Fruit fly (Drosophila melanogaster) whole organism, adult: Measurements from ENCODE around the gene CG2750.

Source experiments
- CG11617 ChIP-seq: fragments of 200-800 bp; sonication (Bioruptor generic); optimal IDR thresholded peaks from 2 replicates; lab custom pipeline; 2017; ENCODE audit warnings: mild to moderate bottlenecking, missing biosample characterization, missing genetic modification reagents, missing genetic modification characterization
- CG12768 ChIP-seq: fragments of 200-800 bp; sonication (Bioruptor generic); optimal IDR thresholded peaks from 2 replicates; lab custom pipeline; 2017; ENCODE audit warnings: missing biosample characterization, missing genetic modification characterization, mild to moderate bottlenecking, moderate library complexity, missing genetic modification reagents
- CG14711 ChIP-seq: fragments of 200-800 bp; sonication (Bioruptor generic); optimal IDR thresholded peaks from 2 replicates; lab custom pipeline; 2018; ENCODE audit warnings: missing biosample characterization, mild to moderate bottlenecking, missing genetic modification characterization, moderate library complexity
- CG1620 ChIP-seq: fragments of 200-800 bp; sonication (Bioruptor generic); optimal IDR thresholded peaks from 2 replicates; lab custom pipeline; 2016; ENCODE audit warnings: missing biosample characterization, missing genetic modification characterization
- CG33017 ChIP-seq: fragments of 200-800 bp; sonication (Bioruptor generic); optimal IDR thresholded peaks from 2 replicates; lab custom pipeline; 2018; ENCODE audit warnings: missing biosample characterization, mild to moderate bottlenecking, missing genetic modification characterization, moderate library complexity
- CG5204 ChIP-seq: fragments of 200-800 bp; sonication (Bioruptor generic); optimal IDR thresholded peaks from 2 replicates; lab custom pipeline; 2016; ENCODE audit warnings: missing biosample characterization, missing genetic modification characterization
- CG7045 ChIP-seq: fragments of 200-800 bp; sonication (Bioruptor generic); optimal IDR thresholded peaks from 2 replicates; lab custom pipeline; 2017; ENCODE audit warnings: missing biosample characterization, mild to moderate bottlenecking, missing genetic modification characterization
- CG7101 ChIP-seq: fragments of 200-800 bp; sonication (Bioruptor generic); optimal IDR thresholded peaks from 2 replicates; lab custom pipeline; 2018; ENCODE audit warnings: missing biosample characterization, mild to moderate bottlenecking, missing genetic modification characterization, moderate library complexity
- Clk ChIP-seq: fragments of 200-800 bp; sonication (Bioruptor generic); optimal IDR thresholded peaks from 2 replicates; lab custom pipeline; 2017; ENCODE audit warnings: missing biosample characterization, missing genetic modification characterization
- Crg-1 ChIP-seq: fragments of 200-800 bp; sonication (Bioruptor generic); optimal IDR thresholded peaks from 2 replicates; lab custom pipeline; 2016; ENCODE audit warnings: missing biosample characterization, missing genetic modification characterization
- Hr96 ChIP-seq: fragments of 200-800 bp; sonication (Bioruptor generic); optimal IDR thresholded peaks from 2 replicates; lab custom pipeline; 2016; ENCODE audit warnings: missing biosample characterization, missing genetic modification characterization
- Mnt ChIP-seq: fragments of 200-800 bp; sonication (Bioruptor generic); optimal IDR thresholded peaks from 2 replicates; lab custom pipeline; 2016; ENCODE audit warnings: missing biosample characterization, mild to moderate bottlenecking, missing genetic modification characterization
- bab1 ChIP-seq: fragments of 200-800 bp; sonication (Bioruptor generic); optimal IDR thresholded peaks from 3 replicates; lab custom pipeline; 2019; ENCODE audit warnings: missing biosample characterization, mild to moderate bottlenecking, missing genetic modification characterization, moderate library complexity
- cic ChIP-seq: fragments of 200-800 bp; sonication (Bioruptor generic); optimal IDR thresholded peaks from 2 replicates; lab custom pipeline; 2017; ENCODE audit warnings: missing biosample characterization, mild to moderate bottlenecking, missing genetic modification characterization, moderate library complexity
- cnc ChIP-seq, 2 experiments: fragments of >200 bp; optimal IDR thresholded peaks; 2 replicates each; lab custom pipeline; 2017
- kay ChIP-seq: fragments of 200-800 bp; sonication (Bioruptor generic); peaks from one replicate; lab custom pipeline; 2016; ENCODE audit warnings: missing biosample characterization, missing genetic modification characterization, borderline replicate concordance
- ovo ChIP-seq: fragments of 200-800 bp; sonication (Bioruptor generic); optimal IDR thresholded peaks from 2 replicates; lab custom pipeline; 2016; ENCODE audit warnings: missing biosample characterization, missing genetic modification characterization
- pad ChIP-seq: fragments of 200-800 bp; sonication (Bioruptor generic); optimal IDR thresholded peaks from 3 replicates; lab custom pipeline; 2017; ENCODE audit warnings: missing biosample characterization, missing genetic modification characterization, mild to moderate bottlenecking, moderate library complexity, missing genetic modification reagents
- tj ChIP-seq: fragments of 200-800 bp; sonication (Bioruptor generic); optimal IDR thresholded peaks from 3 replicates; lab custom pipeline; 2017; ENCODE audit warnings: missing biosample characterization, mild to moderate bottlenecking, missing genetic modification characterization, moderate library complexity
- toe ChIP-seq: fragments of 200-800 bp; sonication (Bioruptor generic); optimal IDR thresholded peaks from 2 replicates; lab custom pipeline; 2016; ENCODE audit warnings: missing biosample characterization, missing genetic modification characterization

Gene CG2750

dm6 chrX:12106900-12107299, at the start of gene CG2750:
Gene CG2750 (plus strand): TSS chrX:12107200.
- TF ChIP-seq bab1 (GFP tag; lab: Kevin White, UChicago), result no peak

DNA sequence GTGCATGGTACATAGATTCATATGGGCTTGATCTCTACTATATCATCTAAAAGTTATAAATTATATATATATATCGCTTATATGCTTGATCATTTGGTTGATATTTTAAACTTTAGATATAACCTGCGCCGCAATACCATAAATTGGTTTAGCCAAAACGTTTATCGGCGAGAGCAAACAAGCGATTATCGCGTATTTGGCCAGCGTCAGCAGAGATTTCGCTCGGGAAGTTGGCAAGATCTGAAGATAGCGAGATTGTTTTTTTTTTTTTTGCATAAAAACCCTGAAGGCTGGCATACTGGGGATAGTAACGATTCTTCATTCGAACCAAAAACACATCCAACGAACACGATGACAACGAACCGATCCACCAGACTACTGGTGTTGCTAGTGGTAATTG, 47.5 kb upstream of the CG2750 start, which contains the start of gene Muc11A:
Gene Muc11A (plus strand): TSS at position 301 of the 400 bp plus-strand sequence.
- TF ChIP-seq CG12768 (GFP tag; lab: Kevin White, UChicago) (no peak), bab1 (GFP tag; lab: Kevin White, UChicago) (no peak), CG7101 (tag; lab: Kevin White, UChicago) (no peak), CG11617 (no peak), CG1620 (GFP tag; lab: Kevin White, UChicago) (no peak), ovo (no peak), Hr96 (GFP tag; lab: Kevin White, UChicago) (no peak), tj (no peak), cic (GFP tag; lab: Kevin White, UChicago) (no peak), Crg-1 (GFP tag; lab: Kevin White, UChicago) (no peak), kay (GFP tag; lab: Kevin White, UChicago) (no peak), CG7045 (no peak)

- TF ChIP-seq CG5204 (GFP tag; lab: Kevin White, UChicago), result no peak
- no peak for TF ChIP-seq CG7045
- TF ChIP-seq pad (GFP tag; lab: Kevin White, UChicago), result no peak
Observed at dm6 chrX:12070137-12070536, 36.9 kb upstream of the CG2750 start, which contains the start of gene CG34323. Gene CG34323 (plus strand): TSS chrX:12070437.

DNA sequence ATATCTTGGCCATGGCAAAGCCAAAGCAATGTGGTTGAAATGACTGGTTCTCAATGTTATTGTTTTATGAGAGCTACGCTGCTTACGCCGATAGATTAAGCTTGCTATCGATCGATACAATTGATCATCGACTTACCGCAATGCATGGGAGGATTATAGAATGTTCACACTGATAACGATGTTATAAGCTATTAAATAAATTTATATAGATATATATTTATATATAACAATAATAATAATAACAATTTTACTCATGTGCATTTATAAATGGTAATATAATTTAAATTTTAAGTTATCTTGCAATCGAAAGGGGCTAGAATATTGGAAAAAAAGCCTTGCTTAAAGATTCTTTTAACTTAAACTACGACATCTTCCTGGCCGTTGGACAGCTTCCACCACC, 34.3 kb upstream of the CG2750 start, which contains the start of gene moon:
Gene moon (minus strand): TSS at position 101 of the 400 bp plus-strand sequence.
- TF ChIP-seq CG11617 (no peak), CG7101 (tag; lab: Kevin White, UChicago) (no peak), Clk (GFP tag; lab: Kevin White, UChicago) (no peak), CG5204 (GFP tag; lab: Kevin White, UChicago) (no peak), cnc (optimal IDR thresholded peaks at IDR 0.05; lab: Kevin White, UChicago) (no peak), bab1 (GFP tag; lab: Kevin White, UChicago) (no peak)

DNA sequence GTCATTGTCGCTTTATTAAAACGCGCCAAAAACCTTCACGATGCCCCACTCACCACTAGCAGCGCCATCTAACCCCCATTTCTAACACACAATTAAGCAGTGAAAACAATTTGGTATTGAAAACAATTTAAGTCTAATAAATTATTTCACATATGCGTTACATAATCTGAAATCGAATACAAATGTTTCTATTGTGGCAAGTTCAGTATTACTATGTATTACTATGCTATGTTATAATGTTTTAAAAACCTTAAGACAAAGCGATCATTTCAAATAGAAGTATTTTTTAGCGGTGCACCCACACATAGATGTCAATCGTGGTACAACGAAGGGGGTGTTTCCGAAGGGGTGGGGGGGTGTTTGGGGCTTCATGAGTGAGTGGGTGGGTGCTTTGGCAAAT, 33.4 kb upstream of the CG2750 start:
- TF ChIP-seq CG7101 (tag; lab: Kevin White, UChicago), result no peak
- TF ChIP-seq CG11617, result no peak
- TF ChIP-seq bab1 (GFP tag; lab: Kevin White, UChicago), result no peak
- TF ChIP-seq Mnt, result no peak

dm6 chrX:12075569-12075968, 31.4 kb upstream of the CG2750 start:
- TF ChIP-seq cic (GFP tag; lab: Kevin White, UChicago) (no peak), kay (GFP tag; lab: Kevin White, UChicago) (no peak), Clk (GFP tag; lab: Kevin White, UChicago) (no peak), Crg-1 (GFP tag; lab: Kevin White, UChicago) (no peak), CG14711 (tag; lab: Kevin White, UChicago) (no peak), bab1 (GFP tag; lab: Kevin White, UChicago) (no peak), CG5204 (GFP tag; lab: Kevin White, UChicago) (no peak), CG11617 (no peak), pad (GFP tag; lab: Kevin White, UChicago) (no peak), CG1620 (GFP tag; lab: Kevin White, UChicago) (no peak), cnc (optimal IDR thresholded peaks at IDR 0.05; lab: Kevin White, UChicago) (no peak), CG33017 (tag; lab: Kevin White, UChicago) (no peak), CG7101 (tag; lab: Kevin White, UChicago) (no peak), Hr96 (GFP tag; lab: Kevin White, UChicago) (no peak), Mnt (no peak), CG7045 (no peak), CG12768 (GFP tag; lab: Kevin White, UChicago) (no peak), toe (GFP tag; lab: Kevin White, UChicago) (no peak), ovo (no peak), tj (no peak)

dm6 chrX:12076243-12076642, 30.8 kb upstream of the CG2750 start:
- TF ChIP-seq toe (GFP tag; lab: Kevin White, UChicago) (no peak), Mnt (no peak), cnc (optimal IDR thresholded peaks at IDR 0.05; lab: Kevin White, UChicago) (no peak), cic (GFP tag; lab: Kevin White, UChicago) (no peak), CG5204 (GFP tag; lab: Kevin White, UChicago) (no peak), CG12768 (GFP tag; lab: Kevin White, UChicago) (no peak), ovo (no peak)

dm6 chrX:12082244-12082643, 24.8 kb upstream of the CG2750 start:
- no peak for TF ChIP-seq cnc (optimal IDR thresholded peaks at IDR 0.05; lab: Kevin White, UChicago)
- TF ChIP-seq tj, result no peak
- TF ChIP-seq pad (GFP tag; lab: Kevin White, UChicago), result no peak
- no peak for TF ChIP-seq toe (GFP tag; lab: Kevin White, UChicago)
- no peak for TF ChIP-seq ovo
- no peak for TF ChIP-seq CG14711 (tag; lab: Kevin White, UChicago)
- TF ChIP-seq CG11617, result no peak
- TF ChIP-seq CG7101 (tag; lab: Kevin White, UChicago), result no peak
- TF ChIP-seq Hr96 (GFP tag; lab: Kevin White, UChicago), result no peak
- no peak for TF ChIP-seq Clk (GFP tag; lab: Kevin White, UChicago)
- no peak for TF ChIP-seq bab1 (GFP tag; lab: Kevin White, UChicago)
- no peak for TF ChIP-seq CG1620 (GFP tag; lab: Kevin White, UChicago)
- TF ChIP-seq CG33017 (tag; lab: Kevin White, UChicago), result no peak
- no peak for TF ChIP-seq kay (GFP tag; lab: Kevin White, UChicago)
- TF ChIP-seq CG7045, result no peak
- no peak for TF ChIP-seq CG5204 (GFP tag; lab: Kevin White, UChicago)
- TF ChIP-seq Mnt, result no peak
